Worm (Caenorhabditis elegans) whole organism, L2 larva: ENCODE measurements around the gene ZK930.6.

ENCODE experiments used
- C34F6.9 ChIP-seq: fragments of 150-350 bp; optimal IDR thresholded peaks from 2 replicates; lab custom pipeline; 2014; ENCODE audit warnings: missing biosample characterization, missing genetic modification characterization
- F13H6.1 ChIP-seq: sonication (generic microtip); optimal IDR thresholded peaks from 2 replicates; lab custom pipeline; 2016; ENCODE audit warnings: missing genetic modification characterization, missing compliant biosample characterization
- alr-1 ChIP-seq: fragments of 150-350 bp; optimal IDR thresholded peaks from 2 replicates; lab custom pipeline; 2014; ENCODE audit warnings: missing biosample characterization, missing genetic modification characterization
- aly-2 ChIP-seq: fragments of 150-350 bp; optimal IDR thresholded peaks from 2 replicates; lab custom pipeline; 2014; ENCODE audit warnings: missing biosample characterization, missing genetic modification characterization
- ama-1 ChIP-seq: fragments of 150-350 bp; optimal IDR thresholded peaks from 2 replicates; lab custom pipeline; 2018; ENCODE audit warnings: inconsistent platforms
- blmp-1 ChIP-seq: sonication (generic microtip); optimal IDR thresholded peaks from 2 replicates; lab custom pipeline; 2017; ENCODE audit warnings: missing genetic modification characterization, mild to moderate bottlenecking, missing compliant biosample characterization, antibody characterized with exemption, moderate library complexity; ENCODE audit not compliant: insufficient read depth
- ceh-16 ChIP-seq: fragments of 150-350 bp; optimal IDR thresholded peaks from 2 replicates; lab custom pipeline; 2014; ENCODE audit warnings: missing biosample characterization, missing genetic modification characterization
- ceh-82 ChIP-seq: fragments of 150-350 bp; optimal IDR thresholded peaks from 2 replicates; lab custom pipeline; 2014; ENCODE audit warnings: missing biosample characterization, missing genetic modification characterization
- crh-2 ChIP-seq: sonication (generic microtip); optimal IDR thresholded peaks from 2 replicates; lab custom pipeline; 2017; ENCODE audit warnings: missing biosample characterization, missing genetic modification characterization
- egl-27 ChIP-seq: sonication (generic microtip); optimal IDR thresholded peaks from 3 replicates; lab custom pipeline; 2017; ENCODE audit warnings: missing biosample characterization, missing genetic modification reagents, missing genetic modification characterization
- elt-1 ChIP-seq: fragments of 150-350 bp; optimal IDR thresholded peaks from 2 replicates; lab custom pipeline; 2014; ENCODE audit warnings: missing biosample characterization, missing genetic modification characterization
- fos-1 ChIP-seq: fragments of 150-350 bp; optimal IDR thresholded peaks from 2 replicates; lab custom pipeline; 2014; ENCODE audit warnings: missing biosample characterization, missing genetic modification characterization
- gmeb-1 ChIP-seq: fragments of 150-350 bp; optimal IDR thresholded peaks from 2 replicates; lab custom pipeline; 2014; ENCODE audit warnings: missing biosample characterization, missing genetic modification characterization
- lin-11 ChIP-seq: fragments of 150-350 bp; sonication (generic microtip); optimal IDR thresholded peaks from 2 replicates; lab custom pipeline; 2014; ENCODE audit warnings: missing biosample characterization, missing genetic modification characterization, inconsistent platforms, mixed read lengths
- lin-13 ChIP-seq: fragments of 150-350 bp; optimal IDR thresholded peaks from 2 replicates; lab custom pipeline; 2014; ENCODE audit warnings: missing biosample characterization, missing genetic modification reagents, missing genetic modification characterization
- lsy-2 ChIP-seq, 2 experiments: fragments of 150-350 bp in 1 of 2; sonication (generic microtip) in 1 of 2; optimal IDR thresholded peaks; 2 replicates each; lab custom pipeline; 2014 to 2017; ENCODE audit warnings: missing biosample characterization in 2 of 2, missing genetic modification characterization in 2 of 2
- mab-5 ChIP-seq: fragments of 150-350 bp; optimal IDR thresholded peaks from 2 replicates; lab custom pipeline; 2014; ENCODE audit warnings: missing biosample characterization, missing genetic modification characterization
- mdl-1 ChIP-seq, 2 experiments: fragments of 150-350 bp in 1 of 2; sonication (generic microtip) in 1 of 2; optimal IDR thresholded peaks; 2 replicates each; lab custom pipeline; 2017; ENCODE audit warnings: missing biosample characterization in 2 of 2, missing genetic modification characterization in 2 of 2
- nhr-11 ChIP-seq: fragments of 150-350 bp; optimal IDR thresholded peaks from 2 replicates; lab custom pipeline; 2014; ENCODE audit warnings: missing biosample characterization, missing genetic modification characterization
- nhr-12 ChIP-seq: fragments of 150-350 bp; optimal IDR thresholded peaks from 2 replicates; lab custom pipeline; 2014; ENCODE audit warnings: missing biosample characterization, missing genetic modification characterization
- nhr-21 ChIP-seq: fragments of 150-350 bp; optimal IDR thresholded peaks from 2 replicates; lab custom pipeline; 2014; ENCODE audit warnings: missing biosample characterization, missing genetic modification characterization
- nhr-23 ChIP-seq: fragments of 150-350 bp; optimal IDR thresholded peaks from 2 replicates; lab custom pipeline; 2014; ENCODE audit warnings: missing biosample characterization, missing genetic modification reagents, missing genetic modification characterization
- nhr-25 ChIP-seq: fragments of 150-350 bp; sonication (generic microtip); optimal IDR thresholded peaks from 3 replicates; lab custom pipeline; 2014; ENCODE audit warnings: missing biosample characterization, missing genetic modification characterization
- nhr-6 ChIP-seq: fragments of 150-350 bp; optimal IDR thresholded peaks from 2 replicates; lab custom pipeline; 2014; ENCODE audit warnings: missing biosample characterization, missing genetic modification characterization
- nhr-77 ChIP-seq: fragments of 150-350 bp; optimal IDR thresholded peaks from 2 replicates; lab custom pipeline; 2014; ENCODE audit warnings: missing biosample characterization, missing genetic modification characterization
- peb-1 ChIP-seq: fragments of 150-350 bp; optimal IDR thresholded peaks from 2 replicates; lab custom pipeline; 2014; ENCODE audit warnings: missing biosample characterization, missing genetic modification characterization
- sem-4 ChIP-seq: fragments of 150-350 bp; optimal IDR thresholded peaks from 2 replicates; lab custom pipeline; 2014; ENCODE audit warnings: missing biosample characterization, missing genetic modification reagents, missing genetic modification characterization
- sma-3 ChIP-seq: sonication (generic microtip); optimal IDR thresholded peaks from 2 replicates; lab custom pipeline; 2016; ENCODE audit warnings: missing genetic modification reagents, missing genetic modification characterization, missing compliant biosample characterization
- sma-9 ChIP-seq, 2 experiments: fragments of 150-350 bp in 1 of 2; sonication (generic microtip) in 1 of 2; optimal IDR thresholded peaks; 2 replicates each; lab custom pipeline; 2014 to 2016; ENCODE audit warnings: missing genetic modification characterization in 2 of 2, mild to moderate bottlenecking in 1 of 2, missing biosample characterization in 1 of 2, missing compliant biosample characterization in 1 of 2, missing genetic modification reagents in 1 of 2, moderate library complexity in 1 of 2
- snpc-4 ChIP-seq: fragments of 150-350 bp; optimal IDR thresholded peaks from 2 replicates; lab custom pipeline; 2014; ENCODE audit warnings: missing biosample characterization, missing genetic modification characterization
- unc-39 ChIP-seq: fragments of 150-350 bp; optimal IDR thresholded peaks from 2 replicates; lab custom pipeline; 2014; ENCODE audit warnings: missing biosample characterization, missing genetic modification characterization
- unc-55 ChIP-seq: fragments of 150-350 bp; sonication (generic microtip); optimal IDR thresholded peaks from 3 replicates; lab custom pipeline; 2014; ENCODE audit warnings: missing biosample characterization, missing genetic modification reagents, missing genetic modification characterization
- unc-62 ChIP-seq: fragments of 150-350 bp; optimal IDR thresholded peaks from 2 replicates; lab custom pipeline; 2014; ENCODE audit warnings: missing biosample characterization, missing genetic modification reagents, missing genetic modification characterization
- zag-1 ChIP-seq: fragments of 150-350 bp; optimal IDR thresholded peaks from 2 replicates; lab custom pipeline; 2014; ENCODE audit warnings: missing biosample characterization, missing genetic modification characterization
- ztf-1 ChIP-seq: fragments of 200-800 bp; sonication (Bioruptor generic); conservative IDR thresholded peaks from 2 replicates; pipeline ENCODE4 v1.3.6; 2022; ENCODE audit warnings: missing genetic modification characterization, missing compliant biosample characterization
- ztf-11 ChIP-seq: sonication (generic microtip); optimal IDR thresholded peaks from 2 replicates; lab custom pipeline; 2017; ENCODE audit warnings: missing biosample characterization, missing genetic modification characterization

Gene ZK930.6

DNA sequence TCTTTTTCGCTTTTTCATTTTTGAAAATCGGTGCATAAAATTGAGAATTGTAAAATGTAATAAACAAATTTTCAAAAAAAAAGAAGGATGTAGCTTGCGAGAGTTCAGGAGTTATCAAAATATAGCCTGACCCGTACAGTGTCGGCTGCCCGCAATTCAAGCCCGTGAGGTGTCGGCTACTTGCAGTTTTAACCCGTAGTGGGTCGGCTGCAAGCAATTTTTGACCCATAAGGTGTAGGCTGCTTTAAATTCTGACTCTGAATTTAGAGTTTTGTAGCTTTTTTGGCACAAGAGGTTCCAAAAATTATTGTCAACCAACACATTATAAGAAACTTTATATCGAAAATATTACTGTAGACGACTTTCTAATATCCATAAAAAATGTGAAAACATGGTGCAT lies 37.8 kb upstream of the ZK930.6 start:
- TF ChIP-seq unc-62 (GFP tag; lab: Kevin White, UChicago) (no peak), aly-2 (no peak), nhr-21 (peak; percentile 52), fos-1 (no peak), nhr-77 (tag; lab: Kevin White, UChicago) (no peak), snpc-4 (tag; lab: Kevin White, UChicago) (peak; percentile 18), elt-1 (tag; lab: Kevin White, UChicago) (no peak), ama-1 (lab: Kevin White, UChicago) (peak; percentile 57), lin-11 (tag; lab: Kevin White, UChicago) (no peak), ceh-82 (no peak)

DNA sequence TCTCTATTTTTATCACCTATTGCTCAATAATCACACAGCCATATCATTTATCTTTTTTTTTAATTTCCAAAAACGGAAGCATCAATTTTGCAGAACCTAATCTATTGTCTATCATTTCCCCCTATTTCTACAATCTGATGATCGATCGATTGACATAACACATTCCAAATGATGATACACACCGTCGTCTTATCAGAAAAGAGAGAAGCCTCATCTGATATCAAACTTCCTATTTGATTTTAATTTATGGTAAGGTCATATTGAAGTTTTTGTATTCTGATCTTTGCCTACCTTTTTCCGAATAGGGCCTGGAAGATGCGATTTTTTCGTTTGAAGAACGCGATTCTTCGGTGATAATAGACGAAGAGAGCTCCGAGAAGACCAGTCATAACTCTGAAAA lies 34.2 kb upstream of the ZK930.6 start:
- no peak for TF ChIP-seq ama-1 (lab: Kevin White, UChicago)
- TF ChIP-seq nhr-21: peak; percentile 13
- no peak for TF ChIP-seq nhr-12 (tag; lab: Kevin White, UChicago)
- TF ChIP-seq nhr-25 (tag; lab: Kevin White, UChicago): peak; percentile 21
- peak; percentile 53 for TF ChIP-seq sma-9 (GFP tag; optimal IDR thresholded peaks at IDR 0.05; lab: Kevin White, UChicago)
- no peak for TF ChIP-seq sma-9 (tag; optimal IDR thresholded peaks at IDR 0.05; lab: Kevin White, UChicago)

DNA sequence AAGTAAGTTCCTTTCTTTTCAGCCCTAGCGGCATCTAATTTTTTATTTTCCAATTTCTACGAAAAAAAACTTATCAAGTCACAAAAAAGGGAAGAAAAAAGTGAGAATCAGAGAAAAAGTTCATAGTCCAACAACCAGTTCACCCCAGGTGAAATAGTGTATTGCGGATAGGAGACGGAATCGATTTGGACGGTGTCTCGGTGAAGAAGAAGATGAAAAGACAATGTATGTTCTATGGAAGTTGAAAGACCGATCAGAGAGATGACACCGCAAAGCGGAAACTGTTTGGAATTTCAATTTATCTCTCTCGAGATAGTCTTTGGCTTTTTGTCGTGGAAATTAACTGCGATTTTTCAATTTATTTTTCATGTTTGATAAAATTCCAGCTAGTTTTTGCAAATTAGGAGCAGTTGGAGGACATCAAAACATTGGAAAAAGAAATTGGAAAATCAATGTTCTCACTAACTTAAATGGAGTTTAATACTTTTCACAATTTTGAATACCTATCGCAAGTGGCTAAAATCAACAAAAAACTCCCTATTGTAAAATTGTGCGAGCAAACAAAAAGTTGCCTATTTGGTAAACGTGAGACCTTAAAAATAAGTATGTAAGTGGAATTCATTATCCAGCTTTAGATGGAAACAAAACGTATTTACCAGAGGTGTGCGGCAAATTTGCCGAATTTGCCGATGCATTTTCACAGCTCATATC lies 31.4 kb upstream of the ZK930.6 start:
- TF ChIP-seq nhr-25 (tag; lab: Kevin White, UChicago) (peak; percentile 67), lsy-2 (tag; optimal IDR thresholded peaks at IDR 0.05; lab: Kevin White, UChicago) (no peak), aly-2 (no peak), mdl-1 (tag; optimal IDR thresholded peaks at IDR 0.05; lab: Kevin White, UChicago) (peak in 1 of 2 experiments; percentile 27), sma-9 (GFP tag; optimal IDR thresholded peaks at IDR 0.05; lab: Kevin White, UChicago) (peak; percentile 86), sma-9 (tag; optimal IDR thresholded peaks at IDR 0.05; lab: Kevin White, UChicago) (no peak), egl-27 (tag; lab: Kevin White, UChicago) (peak; percentile 24), nhr-21 (peak; percentile 66), sma-3 (GFP tag; lab: Kevin White, UChicago) (peak; percentile 27)

DNA sequence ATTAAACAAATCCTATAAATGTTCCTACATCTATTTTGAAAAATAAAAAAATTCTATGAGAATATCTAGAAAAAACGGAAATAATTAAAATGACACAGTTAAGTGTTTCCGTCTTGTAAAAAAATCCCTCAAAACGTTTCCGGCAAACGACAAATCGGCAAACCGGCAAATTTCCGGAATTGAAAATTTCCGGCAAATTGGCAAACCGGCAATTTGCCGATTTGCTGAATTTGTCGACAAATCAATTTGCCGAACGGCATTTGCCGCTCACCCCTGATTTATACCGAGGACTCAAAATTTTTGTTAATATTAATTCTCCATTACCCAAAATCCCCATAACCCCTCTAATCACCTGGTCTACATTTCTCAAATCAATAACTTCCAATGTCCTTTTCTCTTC lies 30.6 kb upstream of the ZK930.6 start:
- TF ChIP-seq fos-1 (no peak), lin-13 (GFP tag; lab: Kevin White, UChicago) (no peak), lsy-2 (tag; optimal IDR thresholded peaks at IDR 0.05; lab: Kevin White, UChicago) (no peak), peb-1 (no peak), lin-11 (tag; lab: Kevin White, UChicago) (no peak), C34F6.9 (tag; lab: Kevin White, UChicago) (no peak), nhr-21 (no peak), ztf-1 (no peak), egl-27 (tag; lab: Kevin White, UChicago) (no peak), ceh-16 (no peak), gmeb-1 (no peak), sma-3 (GFP tag; lab: Kevin White, UChicago) (no peak), snpc-4 (tag; lab: Kevin White, UChicago) (no peak), nhr-11 (tag; lab: Kevin White, UChicago) (no peak), blmp-1 (tag; lab: Kevin White, UChicago) (no peak), ceh-82 (no peak), nhr-6 (tag; lab: Kevin White, UChicago) (no peak), unc-55 (GFP tag; lab: Kevin White, UChicago) (no peak), ama-1 (lab: Kevin White, UChicago) (no peak), mdl-1 (tag; optimal IDR thresholded peaks at IDR 0.05; lab: Kevin White, UChicago) (no peak)

DNA sequence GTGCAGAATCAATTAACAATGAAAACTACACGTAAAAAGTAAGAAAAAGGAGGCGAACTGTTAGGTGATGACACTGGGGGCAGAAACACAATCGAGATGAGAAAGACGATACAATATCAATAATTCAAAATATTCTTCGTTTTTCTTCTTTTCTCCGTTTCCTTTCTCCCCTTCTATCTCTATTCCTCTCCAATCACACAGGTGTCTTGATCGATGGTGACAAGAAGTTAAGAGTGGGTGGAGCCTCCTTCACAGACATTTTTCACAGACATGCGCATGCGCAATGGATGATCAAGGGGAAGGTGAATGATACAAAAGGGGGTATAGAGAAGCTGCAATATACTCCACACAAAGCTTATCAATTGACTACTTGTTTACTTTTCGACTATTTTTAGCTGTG lies 29.0 kb upstream of the ZK930.6 start:
- TF ChIP-seq F13H6.1 (no peak), egl-27 (tag; lab: Kevin White, UChicago) (no peak), sem-4 (tag; lab: Kevin White, UChicago) (no peak), ztf-11 (tag; lab: Kevin White, UChicago) (no peak)

DNA sequence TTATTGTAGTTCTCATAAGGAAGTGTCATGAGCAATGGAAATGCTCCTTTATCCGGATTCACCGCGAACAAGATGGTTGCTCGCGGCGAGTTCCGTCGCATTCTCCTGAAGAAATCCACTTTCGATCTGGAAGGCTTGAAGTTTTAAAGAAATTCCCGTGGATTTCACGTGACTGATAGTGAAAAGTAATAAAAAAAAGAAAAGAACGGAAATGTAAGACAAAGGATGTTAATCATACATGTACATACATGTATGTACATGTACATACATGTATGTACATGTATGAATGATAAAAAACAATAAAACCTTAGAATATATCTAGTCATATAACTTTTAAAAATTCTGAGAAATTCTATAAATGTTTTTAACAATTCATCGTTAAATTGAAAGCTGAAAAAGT lies 27.4 kb upstream of the ZK930.6 start, which contains the start of gene clh-1:
Gene clh-1, minus strand, starts transcription at position 101 of the 400 bp plus-strand sequence.
- no peak for TF ChIP-seq mab-5 (tag; lab: Kevin White, UChicago)
- TF ChIP-seq nhr-23: no peak
- no peak for TF ChIP-seq zag-1 (tag; lab: Kevin White, UChicago)
- no peak for TF ChIP-seq alr-1
- no peak for TF ChIP-seq unc-39 (tag; lab: Kevin White, UChicago)
- TF ChIP-seq gmeb-1: no peak
- TF ChIP-seq nhr-21: no peak
- no peak for TF ChIP-seq nhr-11 (tag; lab: Kevin White, UChicago)
- no peak for TF ChIP-seq snpc-4 (tag; lab: Kevin White, UChicago)
- TF ChIP-seq crh-2 (tag; lab: Kevin White, UChicago): no peak
- TF ChIP-seq egl-27 (tag; lab: Kevin White, UChicago): no peak
- no peak for TF ChIP-seq C34F6.9 (tag; lab: Kevin White, UChicago)
- TF ChIP-seq aly-2: no peak
